Worm (Caenorhabditis elegans) whole organism, young adult: ENCODE data around the gene clc-26.
"Not testable (repeated sequence)": the region's sequence is repeated elsewhere in the genome, so short reads cannot be mapped to it uniquely, and the experiment has no call there.

Experiments
- B0035.1 ChIP-seq: sonication (generic microtip); optimal IDR thresholded peaks from 2 replicates; lab custom pipeline; 2016; ENCODE audit warnings: missing genetic modification characterization, mild to moderate bottlenecking, missing compliant biosample characterization, missing genotype, missing genetic modification reagents
- D2030.7 ChIP-seq: fragments of 200-800 bp; sonication (Bioruptor generic); IDR thresholded peaks from 2 replicates; pipeline ENCODE4 v1.3.6; 2022; ENCODE audit warnings: missing genetic modification reagents, missing genetic modification characterization, missing compliant biosample characterization
- Y79H2A.3 ChIP-seq: fragments of 200-800 bp; sonication (Bioruptor generic); conservative IDR thresholded peaks from 2 replicates; pipeline ENCODE4 v1.3.6; 2022; ENCODE audit warnings: missing genetic modification reagents, missing genetic modification characterization, missing compliant biosample characterization
- ama-1 ChIP-seq, 3 experiments: fragments of 150-350 bp in 1 of 3; sonication (generic microtip) in 2 of 3; optimal IDR thresholded peaks; 2 replicates each; lab custom pipeline; 2014 to 2018; ENCODE audit warnings: missing biosample characterization in 2 of 3, missing genetic modification characterization in 2 of 3, missing genetic modification reagents in 2 of 3
- attf-3 ChIP-seq: fragments of 200-800 bp; sonication (Bioruptor generic); conservative IDR thresholded peaks from 2 replicates; pipeline ENCODE4 v1.3.6; 2022; ENCODE audit warnings: missing genetic modification reagents, missing genetic modification characterization, missing compliant biosample characterization
- bed-2 ChIP-seq: fragments of 200-800 bp; sonication (Bioruptor generic); IDR thresholded peaks from 2 replicates; pipeline ENCODE4 v1.3.6; 2022; ENCODE audit warnings: missing genetic modification reagents, missing genetic modification characterization, missing compliant biosample characterization
- cebp-1 ChIP-seq, 2 experiments: fragments of 200-800 bp in 1 of 2; sonication (Bioruptor generic) in 1 of 2; sonication (generic microtip) in 1 of 2; IDR thresholded peaks in 1 of 2; optimal IDR thresholded peaks in 1 of 2; 2 replicates each; pipeline versions ENCODE4 v1.3.6 to Lab custom; 2017 to 2022; ENCODE audit warnings: missing compliant biosample characterization in 2 of 2, missing genetic modification characterization in 2 of 2, mild to moderate bottlenecking in 1 of 2, missing genetic modification reagents in 1 of 2, moderate library complexity in 1 of 2
- ceh-79 ChIP-seq: sonication (generic microtip); optimal IDR thresholded peaks from 2 replicates; lab custom pipeline; 2017; ENCODE audit warnings: mild to moderate bottlenecking, missing genetic modification characterization, missing compliant biosample characterization
- chd-7 ChIP-seq: sonication (generic microtip); optimal IDR thresholded peaks from 2 replicates; lab custom pipeline; 2016; ENCODE audit warnings: mild to moderate bottlenecking, missing genetic modification characterization, moderate library complexity, missing compliant biosample characterization
- dpff-1 ChIP-seq: sonication (generic microtip); optimal IDR thresholded peaks from 2 replicates; lab custom pipeline; 2017; ENCODE audit warnings: mild to moderate bottlenecking, missing genetic modification characterization, missing compliant biosample characterization
- egrh-3 ChIP-seq: fragments of 200-800 bp; sonication (Bioruptor generic); IDR thresholded peaks from 2 replicates; pipeline ENCODE4 v1.3.6; 2022; ENCODE audit warnings: missing genetic modification reagents, missing genetic modification characterization, missing compliant biosample characterization
- ets-4 ChIP-seq: fragments of 200-800 bp; sonication (Bioruptor generic); optimal IDR thresholded peaks from 2 replicates; lab custom pipeline; 2018; ENCODE audit warnings: mild to moderate bottlenecking, missing genetic modification characterization, missing compliant biosample characterization
- fkh-3 ChIP-seq: sonication (generic microtip); optimal IDR thresholded peaks from 2 replicates; lab custom pipeline; 2016; ENCODE audit warnings: mild to moderate bottlenecking, missing genetic modification characterization, missing compliant biosample characterization
- him-1 ChIP-seq: sonication (generic microtip); optimal IDR thresholded peaks from 2 replicates; lab custom pipeline; 2016; ENCODE audit warnings: missing genotype, missing genetic modification reagents, missing genetic modification characterization, missing compliant biosample characterization
- hsf-1 ChIP-seq: fragments of 200-800 bp; sonication (Bioruptor generic); IDR thresholded peaks from 2 replicates; pipeline ENCODE4 v1.3.6; 2022; ENCODE audit warnings: missing genetic modification reagents, missing genetic modification characterization, missing compliant biosample characterization
- let-526 ChIP-seq: fragments of 200-800 bp; sonication (Bioruptor generic); IDR thresholded peaks from 2 replicates; pipeline ENCODE4 v1.3.6; 2022; ENCODE audit warnings: missing genetic modification reagents, missing genetic modification characterization, missing compliant biosample characterization
- let-607 ChIP-seq, 2 experiments: fragments of 200-800 bp in 1 of 2; sonication (Bioruptor generic) in 1 of 2; sonication (generic microtip) in 1 of 2; optimal IDR thresholded peaks; 2 replicates each; lab custom pipeline; 2016 to 2018; ENCODE audit warnings: mild to moderate bottlenecking in 2 of 2, missing compliant biosample characterization in 2 of 2, missing genetic modification characterization in 2 of 2, moderate library complexity in 2 of 2, missing genotype in 1 of 2
- lin-26 ChIP-seq: fragments of 200-800 bp; sonication (Bioruptor generic); IDR thresholded peaks from 2 replicates; pipeline ENCODE4 v1.3.6; 2022; ENCODE audit warnings: missing genetic modification reagents, missing genetic modification characterization, missing compliant biosample characterization
- lin-35 ChIP-seq, 3 experiments: fragments of 150-350 bp in 2 of 3; sonication (generic microtip) in 1 of 3; optimal IDR thresholded peaks; 2 replicates each; lab custom pipeline; 2014 to 2018; ENCODE audit warnings: missing biosample characterization in 3 of 3, missing genetic modification characterization in 3 of 3, missing genetic modification reagents in 3 of 3
- lsl-1 ChIP-seq: fragments of 200-800 bp; sonication (Bioruptor generic); optimal IDR thresholded peaks from 2 replicates; lab custom pipeline; 2018; ENCODE audit warnings: mild to moderate bottlenecking, missing genetic modification characterization, moderate library complexity, missing compliant biosample characterization
- madf-10 ChIP-seq: sonication (generic microtip); optimal IDR thresholded peaks from 2 replicates; lab custom pipeline; 2016; ENCODE audit warnings: mild to moderate bottlenecking, missing genetic modification characterization, missing compliant biosample characterization
- mel-28 ChIP-seq: sonication (generic microtip); optimal IDR thresholded peaks from 2 replicates; lab custom pipeline; 2016; ENCODE audit warnings: borderline replicate concordance, mild to moderate bottlenecking, missing genetic modification characterization, missing compliant biosample characterization
- nhr-120 ChIP-seq: fragments of 200-800 bp; sonication (Bioruptor generic); IDR thresholded peaks from 2 replicates; pipeline ENCODE4 v1.3.6; 2022; ENCODE audit warnings: missing genetic modification characterization, missing compliant biosample characterization
- nhr-80 ChIP-seq: sonication (generic microtip); optimal IDR thresholded peaks from 2 replicates; lab custom pipeline; 2016; ENCODE audit warnings: missing genetic modification characterization, missing compliant biosample characterization
- nhr-90 ChIP-seq: sonication (generic microtip); optimal IDR thresholded peaks from 2 replicates; lab custom pipeline; 2016; ENCODE audit warnings: missing genotype, mild to moderate bottlenecking, missing genetic modification characterization, missing compliant biosample characterization
- pha-4 ChIP-seq: fragments of 150-350 bp; sonication (generic microtip); optimal IDR thresholded peaks from 2 replicates; lab custom pipeline; 2014; ENCODE audit warnings: missing biosample characterization, missing genetic modification reagents, missing genetic modification characterization
- rpc-1 ChIP-seq, 2 experiments: fragments of 150-350 bp in 1 of 2; sonication (generic microtip) in 1 of 2; optimal IDR thresholded peaks; 2 replicates each; lab custom pipeline; 2014 to 2018; ENCODE audit warnings: missing biosample characterization in 1 of 2, missing genetic modification characterization in 1 of 2, missing genetic modification reagents in 1 of 2, missing genotype in 1 of 2
- snpc-1.3 ChIP-seq: sonication (generic microtip); optimal IDR thresholded peaks from 2 replicates; lab custom pipeline; 2017; ENCODE audit warnings: missing genetic modification characterization, mild to moderate bottlenecking, missing compliant biosample characterization, antibody characterized with exemption, moderate library complexity, missing genotype, missing genetic modification reagents; ENCODE audit not compliant: insufficient read depth
- tbp1 ChIP-seq: fragments of 200-800 bp; sonication (Bioruptor generic); optimal IDR thresholded peaks from 2 replicates; lab custom pipeline; 2018; ENCODE audit warnings: mild to moderate bottlenecking, missing genetic modification characterization, missing compliant biosample characterization
- unc-62 ChIP-seq: fragments of 150-350 bp; optimal IDR thresholded peaks from 2 replicates; lab custom pipeline; 2014; ENCODE audit warnings: missing biosample characterization, missing genetic modification reagents, missing genetic modification characterization
- zfh-2 ChIP-seq: fragments of 200-800 bp; sonication (Bioruptor generic); conservative IDR thresholded peaks from 2 replicates; pipeline ENCODE4 v1.3.6; 2022; ENCODE audit warnings: missing genetic modification reagents, missing genetic modification characterization, missing compliant biosample characterization
- ztf-22 ChIP-seq: fragments of 200-800 bp; sonication (Bioruptor generic); optimal IDR thresholded peaks from 2 replicates; lab custom pipeline; 2018; ENCODE audit warnings: mild to moderate bottlenecking, missing genetic modification characterization, moderate library complexity, missing compliant biosample characterization
- ztf-3 ChIP-seq: fragments of 200-800 bp; sonication (Bioruptor generic); optimal IDR thresholded peaks from 2 replicates; lab custom pipeline; 2018; ENCODE audit warnings: mild to moderate bottlenecking, missing genetic modification characterization, missing compliant biosample characterization

The clc-26 gene

ce11 chrIII:1009034-1009433 lies 21.8 kb downstream of the clc-26 start:
- TF ChIP-seq egrh-3 (GFP tag; lab: Robert Waterston, UW) (peak; percentile 38; the same call in 1 of the 2 replicates), tbp1 (peak; percentile 26), rpc-1 (tag; optimal IDR thresholded peaks at IDR 0.05; lab: Kevin White, UChicago) (peak; percentile 22), lin-26 (GFP tag; lab: Robert Waterston, UW) (0 out of 2 replicates have a peak, but pooled peaks have one; percentile 52), zfh-2 (GFP tag; lab: Robert Waterston, UW) (0 out of 2 replicates have a peak, but pooled peaks have one; percentile 16), Y79H2A.3 (GFP tag; lab: Robert Waterston, UW) (0 out of 2 replicates have a peak, but pooled peaks have one; percentile 22)
- TF ChIP-seq rpc-1 (optimal IDR thresholded peaks at IDR 0.05; lab: Kevin White, UChicago) = not testable (repeated sequence)

DNA sequence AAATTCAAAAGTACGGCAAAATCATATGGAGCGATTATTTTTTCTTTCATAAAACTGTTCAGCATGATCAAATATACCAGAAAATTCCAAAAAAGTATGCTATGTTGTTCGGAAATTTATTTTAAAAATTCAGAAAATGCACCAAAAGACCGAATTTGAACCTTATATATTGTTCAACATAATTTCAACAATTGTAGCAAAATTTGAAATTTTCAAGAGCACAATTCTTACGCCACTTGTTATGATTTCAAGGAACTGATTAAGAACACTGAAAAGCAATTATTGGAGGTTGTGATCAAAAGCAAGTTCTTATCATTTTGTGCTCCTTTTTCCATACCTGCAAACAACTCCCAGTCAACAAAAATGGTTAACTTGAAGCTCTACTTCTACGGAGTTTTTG lies 22.8 kb downstream of the clc-26 start, which contains the start of gene clc-27:
clc-27 (plus strand) TSS at position 301 of the 400 bp plus-strand sequence.
- TF ChIP-seq pha-4 (tag; lab: Kevin White, UChicago) = no peak
- TF ChIP-seq lin-35 (GFP tag; optimal IDR thresholded peaks at IDR 0.05; lab: Kevin White, UChicago) = no peak
- no peak for TF ChIP-seq ztf-3 (GFP tag; lab: Kevin White, UChicago)
- TF ChIP-seq fkh-3 (tag; lab: Kevin White, UChicago) = no peak
- TF ChIP-seq snpc-1.3 (tag; lab: Kevin White, UChicago) = no peak

ce11 chrIII:1007143-1007905 lies 23.5 kb downstream of the clc-26 start:
- TF ChIP-seq mel-28 (tag; lab: Kevin White, UChicago) = no peak
- TF ChIP-seq tbp1 = peak; percentile 72
- TF ChIP-seq ztf-22 (GFP tag; lab: Kevin White, UChicago) = no peak
- no peak for TF ChIP-seq rpc-1 (optimal IDR thresholded peaks at IDR 0.05; lab: Kevin White, UChicago)
- TF ChIP-seq rpc-1 (tag; optimal IDR thresholded peaks at IDR 0.05; lab: Kevin White, UChicago) = peak; percentile 40
- TF ChIP-seq chd-7 (tag; lab: Kevin White, UChicago) = no peak
- TF ChIP-seq ama-1 (optimal IDR thresholded peaks at IDR 0.05; lab: Kevin White, UChicago) = no peak
- no peak for TF ChIP-seq ama-1 (GFP tag; optimal IDR thresholded peaks at IDR 0.05; lab: Kevin White, UChicago)
- TF ChIP-seq him-1 = no peak
- peak; percentile 39; the same call in 1 of the 2 replicates for TF ChIP-seq D2030.7
- TF ChIP-seq fkh-3 (tag; lab: Kevin White, UChicago) = no peak
- no peak for TF ChIP-seq nhr-120
- TF ChIP-seq lsl-1 (GFP tag; lab: Kevin White, UChicago) = peak; percentile 5
- 0 out of 2 replicates have a peak, but pooled peaks have one; percentile 46 for TF ChIP-seq zfh-2 (GFP tag; lab: Robert Waterston, UW)

DNA sequence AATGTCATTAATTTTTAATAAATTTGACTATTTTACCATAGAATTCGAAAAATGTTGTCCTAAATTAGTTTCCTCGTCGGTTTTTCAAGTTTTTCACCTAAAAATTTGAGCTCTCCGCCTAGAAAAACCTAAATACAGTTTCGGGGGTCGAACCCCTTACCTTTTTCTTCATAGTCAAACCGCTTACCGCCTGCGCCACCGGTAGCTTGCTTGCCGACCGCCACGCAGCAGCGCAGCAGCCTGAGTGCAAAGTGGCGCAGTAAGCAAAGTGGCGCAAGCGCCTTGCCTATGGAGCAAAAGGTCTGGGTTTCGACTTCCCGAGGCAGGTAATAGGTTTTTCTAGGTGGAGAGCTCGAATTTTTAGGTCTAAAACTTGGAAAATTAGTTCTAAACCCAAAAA lies 24.7 kb downstream of the clc-26 start:
- TF ChIP-seq tbp1 = peak; percentile 62
- TF ChIP-seq rpc-1 (optimal IDR thresholded peaks at IDR 0.05; lab: Kevin White, UChicago) = not testable (repeated sequence)
- TF ChIP-seq rpc-1 (tag; optimal IDR thresholded peaks at IDR 0.05; lab: Kevin White, UChicago) = peak; percentile 47
- TF ChIP-seq egrh-3 (GFP tag; lab: Robert Waterston, UW) = peak; percentile 72
- TF ChIP-seq, all 124 proteins: peak for 3; not testable (repeated sequence) for 121

DNA sequence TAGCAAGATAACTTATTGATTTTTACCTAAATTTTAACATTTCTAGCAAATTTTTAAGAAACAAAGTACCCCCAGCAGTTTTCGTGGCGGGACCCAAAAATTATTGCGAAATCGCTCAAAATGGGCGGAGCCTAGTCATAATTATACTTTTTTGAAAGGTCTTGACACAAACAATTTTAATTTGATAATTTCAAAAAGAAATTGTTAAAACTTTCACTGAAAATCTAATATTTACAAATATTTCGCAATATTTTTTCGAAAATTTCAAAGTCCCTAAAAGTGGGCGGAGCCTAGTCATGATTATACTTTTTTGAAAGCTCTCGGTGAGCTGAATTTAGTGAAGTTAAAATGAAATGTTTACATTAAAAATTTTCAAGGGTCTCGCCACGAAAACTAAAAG lies 26.4 kb downstream of the clc-26 start:
- TF ChIP-seq cebp-1 (GFP tag; IDR thresholded peaks at IDR 0.05; lab: Robert Waterston, UW) (peak; percentile 57; the same call in 1 of the 2 replicates), cebp-1 (tag; optimal IDR thresholded peaks at IDR 0.05; lab: Kevin White, UChicago) (peak; percentile 92), pha-4 (tag; lab: Kevin White, UChicago) (no peak)

- TF ChIP-seq ets-4 = peak; percentile 22
- TF ChIP-seq nhr-80 (tag; lab: Kevin White, UChicago) = peak; percentile 93
- no peak for TF ChIP-seq ceh-79
- TF ChIP-seq tbp1 = peak; percentile 1
- peak; percentile 22 for TF ChIP-seq nhr-90 (tag; lab: Kevin White, UChicago)
- no peak for TF ChIP-seq dpff-1 (tag; lab: Kevin White, UChicago)
- peak; percentile 15 to 85 for TF ChIP-seq let-607 (tag; optimal IDR thresholded peaks at IDR 0.05; lab: Kevin White, UChicago)
- TF ChIP-seq hsf-1 (GFP tag; lab: Robert Waterston, UW) = no peak
- peak; percentile 1 for TF ChIP-seq madf-10
- no peak for TF ChIP-seq cebp-1 (GFP tag; IDR thresholded peaks at IDR 0.05; lab: Robert Waterston, UW)
- peak; percentile 18 for TF ChIP-seq cebp-1 (tag; optimal IDR thresholded peaks at IDR 0.05; lab: Kevin White, UChicago)
- TF ChIP-seq unc-62 (GFP tag; lab: Kevin White, UChicago) = peak; percentile 18
- TF ChIP-seq attf-3 (GFP tag; lab: Robert Waterston, UW) = no peak
- TF ChIP-seq B0035.1 = no peak
- TF ChIP-seq bed-2 (GFP tag; lab: Robert Waterston, UW) = no peak
- TF ChIP-seq let-526 (GFP tag; lab: Robert Waterston, UW) = no peak
- no peak for TF ChIP-seq ztf-3 (GFP tag; lab: Kevin White, UChicago)
These were observed 28.4 kb downstream of the clc-26 start, which contains the start of gene clec-150 for ce11 chrIII:1002510-1002909. TSS of gene clec-150 (plus strand) at chrIII:1002707.
